Fruit fly (Drosophila melanogaster) ovary, adult (tissue): ENCODE data around the gene CG43078.

Experiments used
- CG17801 ChIP-seq: fragments of 200-800 bp; optimal IDR thresholded peaks from 2 replicates; lab custom pipeline; 2019; ENCODE audit warnings: missing biosample characterization, mild to moderate bottlenecking, missing genetic modification characterization, moderate library complexity; ENCODE audit not compliant: partially characterized antibody

The CG43078 gene

DNA sequence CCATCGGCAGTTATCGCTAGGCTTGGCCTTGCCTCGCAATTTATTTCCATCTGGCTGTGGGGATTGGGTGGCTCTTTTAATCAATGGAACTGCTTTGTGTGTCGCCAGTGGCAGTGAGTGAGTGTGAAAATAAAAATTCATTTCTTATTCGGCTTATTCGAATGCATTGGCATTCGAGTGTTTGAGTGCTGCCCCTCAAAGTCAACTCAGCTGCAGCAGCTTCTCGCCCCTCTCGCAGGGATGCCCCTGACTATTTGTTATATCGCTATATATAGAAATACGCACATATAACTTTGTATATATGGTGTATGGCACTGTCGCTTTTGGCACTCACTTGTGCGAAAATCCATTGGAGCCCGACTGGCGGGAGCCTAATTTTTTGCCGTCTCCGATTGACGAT lies 25.8 kb upstream of the CG43078 start:
- no peak for TF ChIP-seq CG17801 (GFP tag; lab: Kevin White, UChicago)

DNA sequence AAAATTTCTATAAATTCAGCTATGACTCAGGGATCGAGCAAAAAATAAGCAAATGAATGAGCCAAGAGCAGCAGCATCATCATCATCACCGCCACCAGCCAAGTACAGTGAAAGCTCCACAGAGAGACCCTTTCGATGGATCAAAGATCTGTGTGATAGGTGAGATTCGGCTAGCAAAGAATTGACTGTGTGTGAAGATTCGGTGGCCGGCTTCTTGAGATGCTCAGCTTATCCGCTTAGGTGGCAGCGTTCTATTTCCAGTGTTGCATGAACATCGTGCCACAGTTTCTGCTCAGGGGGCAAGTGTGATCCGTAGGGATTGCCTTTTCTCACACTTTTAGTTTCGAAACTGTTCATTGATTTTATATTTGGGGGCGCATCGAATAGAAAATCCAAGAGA lies 23.5 kb upstream of the CG43078 start:
- no peak for TF ChIP-seq CG17801 (GFP tag; lab: Kevin White, UChicago)

DNA sequence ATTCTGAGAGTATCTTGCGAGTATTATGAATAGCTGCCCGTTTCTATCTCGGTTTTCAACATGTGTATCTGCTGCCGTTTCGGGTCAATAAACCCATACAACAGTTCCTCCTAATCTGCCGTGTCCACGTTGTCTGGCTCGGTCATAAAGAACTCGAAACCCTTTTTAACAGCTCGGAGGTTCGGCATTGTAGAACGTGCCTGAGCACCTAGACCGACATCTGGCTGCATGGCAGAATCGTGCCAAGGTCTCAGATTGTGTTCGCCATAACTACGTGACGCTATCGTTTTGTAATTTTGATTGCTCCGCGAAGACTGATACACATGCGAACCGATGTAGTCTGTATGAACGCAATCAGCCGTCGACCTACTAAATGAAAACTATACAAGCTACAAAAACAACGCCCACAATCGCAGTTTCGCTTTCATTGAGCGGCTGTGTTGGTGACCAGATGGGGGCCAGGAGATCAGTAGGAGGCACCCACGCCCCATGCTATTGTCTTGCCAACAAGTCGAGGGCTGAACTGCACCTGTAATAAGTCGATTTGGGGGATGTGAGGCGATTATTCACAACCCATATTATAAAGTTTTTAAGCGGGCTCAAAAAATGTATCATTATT lies 22.5 kb upstream of the CG43078 start:
- TF ChIP-seq CG17801 (GFP tag; lab: Kevin White, UChicago), result no peak

- no peak for TF ChIP-seq CG17801 (GFP tag; lab: Kevin White, UChicago)
Measured at dm6 chr3L:8557018-8557417, 19.6 kb upstream of the CG43078 start.

DNA sequence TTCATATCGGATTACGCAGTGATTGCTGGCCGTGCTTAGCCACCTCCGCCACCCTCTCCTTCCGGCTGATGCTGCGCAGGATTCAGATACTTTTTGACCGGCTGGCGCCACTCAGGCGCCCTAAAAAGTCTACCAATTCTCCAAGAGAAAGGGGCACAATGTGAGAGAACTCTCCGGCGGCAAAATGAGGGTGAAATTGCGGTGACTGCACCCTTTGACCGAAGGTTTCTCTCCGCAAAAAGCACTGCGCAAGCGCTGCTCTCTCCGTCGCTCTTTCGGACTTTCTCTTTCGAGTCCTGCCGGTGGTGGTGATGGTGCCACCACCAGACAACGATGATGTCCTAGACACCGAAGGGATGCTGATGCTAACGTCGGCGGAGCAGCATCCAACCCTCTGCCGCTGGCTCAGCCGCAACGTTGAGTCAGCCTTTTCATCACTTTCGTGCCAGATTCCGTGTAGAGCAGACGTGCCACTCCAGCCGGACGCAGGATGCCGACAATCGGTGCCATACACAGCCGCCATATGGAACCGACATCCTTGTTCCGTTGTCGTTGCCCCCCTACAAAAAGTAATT lies 16.8 kb upstream of the CG43078 start:
- no peak for TF ChIP-seq CG17801 (GFP tag; lab: Kevin White, UChicago)

DNA sequence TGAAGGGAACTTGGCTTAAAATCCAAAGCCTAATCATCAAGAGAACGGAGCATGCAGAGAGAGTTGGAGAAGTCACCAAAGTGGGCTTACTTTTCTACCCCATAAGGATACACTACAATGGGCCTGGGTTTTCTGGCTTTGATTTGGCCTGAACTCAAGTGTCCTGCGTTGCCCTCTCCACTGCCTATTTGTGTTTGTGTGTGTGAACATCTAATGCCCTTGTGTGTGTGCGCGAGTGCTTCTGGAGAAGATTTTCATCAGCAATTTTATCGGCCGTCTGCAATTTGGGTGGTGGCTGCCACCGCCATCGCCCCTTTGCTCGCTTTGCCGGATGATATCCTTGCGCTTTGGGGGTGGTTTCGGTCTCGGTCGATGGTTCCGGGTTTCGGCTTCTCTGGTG lies 16.0 kb upstream of the CG43078 start:
- no peak for TF ChIP-seq CG17801 (GFP tag; lab: Kevin White, UChicago)

dm6 chr3L:8578470-8578869 lies 1.9 kb downstream of the CG43078 start:
- no peak for TF ChIP-seq CG17801 (GFP tag; lab: Kevin White, UChicago)

dm6 chr3L:8579513-8579912 lies 2.9 kb downstream of the CG43078 start:
- TF ChIP-seq CG17801 (GFP tag; lab: Kevin White, UChicago), result no peak

DNA sequence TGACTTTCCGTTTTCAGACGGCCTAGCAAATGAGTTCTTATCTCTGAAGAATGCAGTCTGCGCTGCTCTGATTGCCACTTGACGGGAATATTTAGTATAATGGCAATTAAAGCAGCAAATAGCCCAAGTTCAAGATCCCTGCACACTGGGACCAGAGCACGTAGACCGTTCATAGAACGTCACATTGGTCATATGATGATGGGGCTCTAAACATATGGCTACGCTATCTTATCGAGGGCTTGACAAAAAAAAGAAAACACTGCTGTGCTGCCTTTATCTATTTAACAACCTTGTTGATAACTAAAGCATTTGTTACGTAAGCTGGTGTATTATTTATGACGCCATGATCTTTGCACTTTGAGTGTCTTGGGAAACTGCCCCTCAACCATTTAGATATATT lies 4.2 kb downstream of the CG43078 start:
- no peak for TF ChIP-seq CG17801 (GFP tag; lab: Kevin White, UChicago)

DNA sequence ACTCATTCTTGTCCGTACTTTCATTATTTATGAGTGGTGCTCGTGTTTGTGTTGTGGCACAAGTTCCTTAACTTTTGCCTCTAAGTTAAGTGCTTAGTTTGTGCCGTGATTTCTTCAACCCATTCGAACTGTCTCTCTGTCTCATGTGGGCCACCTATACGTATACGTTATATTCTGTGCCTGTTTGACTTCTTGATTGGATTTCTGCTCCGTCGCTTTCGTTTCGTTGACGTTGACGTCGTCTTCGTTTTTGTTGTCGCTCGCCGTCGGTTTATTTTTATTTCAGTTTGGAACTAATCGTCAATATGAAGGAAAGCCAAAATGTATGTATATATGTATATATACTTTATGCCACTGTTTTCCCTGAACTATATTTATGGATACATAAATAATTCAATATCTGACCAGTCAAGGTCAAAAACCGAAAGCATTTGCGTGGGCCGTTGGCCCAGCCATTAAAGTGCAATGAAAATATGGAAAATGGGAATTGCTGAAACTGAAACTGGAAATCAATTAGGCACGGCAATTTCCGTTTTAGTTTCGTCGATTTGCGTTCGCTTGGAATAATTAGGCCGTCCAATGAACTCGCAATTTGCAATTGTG lies 5.6 kb downstream of the CG43078 start:
- TF ChIP-seq CG17801 (GFP tag; lab: Kevin White, UChicago), result no peak

DNA sequence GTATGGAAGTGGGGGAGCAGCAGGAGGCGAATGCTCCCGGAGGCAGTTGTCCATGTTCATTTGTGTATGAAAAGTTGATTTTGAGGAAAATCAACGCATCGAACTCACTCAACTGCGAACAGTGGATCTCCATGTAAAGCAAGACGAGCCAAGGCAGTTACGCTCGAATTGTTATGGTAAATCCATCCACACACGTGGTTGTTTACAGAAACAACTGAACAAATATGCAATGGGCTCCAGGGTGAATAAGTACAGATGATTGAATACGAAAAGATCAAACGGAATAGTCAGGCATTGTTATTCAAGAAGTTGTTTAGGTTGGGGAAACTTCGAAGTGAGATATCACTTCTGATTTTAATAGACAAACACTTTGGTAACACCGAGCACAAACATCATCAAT lies 7.5 kb downstream of the CG43078 start:
- TF ChIP-seq CG17801 (GFP tag; lab: Kevin White, UChicago), result no peak

- peak; percentile 94 for TF ChIP-seq CG17801 (GFP tag; lab: Kevin White, UChicago)
Measured at dm6 chr3L:8600752-8601433, 24.3 kb downstream of the CG43078 start, which contains the start of the genes Nelf-E and RpL14. TSS of gene Nelf-E (minus strand) at chr3L:8600879. TSS of gene RpL14 (plus strand) at chr3L:8601006.

DNA sequence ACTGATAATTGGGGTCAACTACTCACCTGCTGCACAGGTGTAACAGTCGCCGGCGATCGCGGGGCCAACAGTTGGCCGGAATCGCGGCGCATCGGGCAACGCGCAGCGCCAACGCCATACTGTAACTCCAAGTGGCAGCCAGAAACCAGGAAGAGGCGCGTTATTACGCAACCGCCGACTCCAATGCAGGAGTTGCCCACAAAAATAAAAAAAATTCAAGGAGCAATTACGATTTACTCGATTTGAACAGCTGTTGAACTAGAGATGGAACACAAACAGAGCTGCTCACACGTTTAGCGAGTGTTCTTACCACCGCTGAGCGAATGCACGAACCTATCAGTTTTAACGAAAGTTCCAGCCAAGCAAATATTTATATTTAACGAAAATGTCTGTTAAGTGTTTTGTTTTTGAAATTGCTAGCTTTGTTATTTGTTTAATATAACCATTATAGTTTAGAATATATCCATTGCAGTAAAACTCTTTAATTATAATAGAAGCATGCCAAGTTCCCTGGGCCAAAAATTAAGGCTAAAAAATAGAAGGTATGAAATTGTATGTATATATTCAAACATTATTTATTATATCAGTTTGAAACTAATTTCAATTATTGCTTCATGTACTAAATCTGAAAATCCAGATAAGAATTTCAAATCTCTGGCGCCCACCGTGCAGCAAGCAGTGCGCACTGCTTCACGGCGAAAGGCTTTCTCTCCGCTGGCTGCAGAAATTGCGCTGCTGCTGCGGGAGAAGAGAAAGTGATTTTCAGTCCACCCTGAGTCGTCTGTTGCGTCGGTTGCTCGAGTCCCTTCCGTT lies 27.5 kb downstream of the CG43078 start, which contains the start of the genes CG5989 and CG6282:
TSS of gene CG5989 (minus strand) at position 270 of the 813 bp plus-strand sequence.
TSS of gene CG6282 (plus strand) at position 778 of the 813 bp plus-strand sequence.
- TF ChIP-seq CG17801 (GFP tag; lab: Kevin White, UChicago), result no peak

DNA sequence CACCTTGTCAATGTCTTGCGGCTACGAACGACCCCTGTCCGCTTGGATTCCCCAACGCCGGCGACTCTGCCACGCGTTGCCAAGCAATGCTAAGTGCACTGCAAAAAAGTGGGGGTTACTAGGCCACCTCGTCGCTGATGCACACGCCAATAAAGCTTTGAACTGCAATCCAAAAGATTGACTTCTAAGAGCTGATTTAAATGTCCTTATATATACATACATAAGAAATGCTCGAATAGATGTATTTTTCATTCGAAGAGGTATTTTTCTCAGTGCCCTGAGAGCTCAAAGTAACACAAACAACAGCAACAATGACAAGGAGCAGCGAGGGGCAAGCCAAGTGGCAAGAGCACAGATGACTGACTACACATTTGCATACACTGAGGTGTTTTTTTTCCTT lies 30.8 kb downstream of the CG43078 start:
- no peak for TF ChIP-seq CG17801 (GFP tag; lab: Kevin White, UChicago)
